Fruit fly (Drosophila melanogaster) whole organism: ENCODE data around the gene CG46059.

ENCODE experiments used
- CG8478 ChIP-seq: fragments of >200 bp; optimal IDR thresholded peaks from 2 replicates; lab custom pipeline; 2018; ENCODE audit warnings: inconsistent platforms
- Dll ChIP-seq: fragments of >200 bp; optimal IDR thresholded peaks from 2 replicates; lab custom pipeline; 2017
- pan ChIP-seq: fragments of >200 bp; optimal IDR thresholded peaks from 2 replicates; lab custom pipeline; 2017
- psq ChIP-seq: fragments of >200 bp; optimal IDR thresholded peaks from 2 replicates; lab custom pipeline; 2017
- usp ChIP-seq: fragments of >200 bp; optimal IDR thresholded peaks from 2 replicates; lab custom pipeline; 2017; ENCODE audit warnings: missing biosample characterization, missing genetic modification characterization, mixed read lengths

DNA sequence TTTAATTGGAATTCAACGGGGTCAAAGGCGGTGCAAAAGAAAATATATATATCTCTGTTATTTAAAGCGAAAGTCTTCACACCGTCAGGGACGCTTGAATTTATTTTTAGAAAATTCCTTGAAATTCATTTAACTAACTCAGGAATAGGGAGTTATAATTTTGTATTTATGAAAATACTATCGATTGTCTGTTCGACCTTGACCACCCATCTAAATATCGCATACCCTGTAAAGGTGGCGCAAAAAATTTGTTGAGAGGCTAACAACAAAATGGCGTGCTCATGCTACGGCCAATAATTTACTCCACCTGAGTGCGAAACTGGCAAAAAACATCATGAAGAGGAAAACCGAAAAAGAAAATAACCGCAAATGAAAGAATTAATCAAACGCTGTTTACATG lies 46.9 kb upstream of the CG46059 start:
- TF ChIP-seq usp (GFP tag; lab: Kevin White, UChicago) (no peak), psq (lab: Kevin White, UChicago) (no peak), pan (lab: Kevin White, UChicago) (peak; percentile 21), Dll (lab: Kevin White, UChicago) (no peak), CG8478 (no peak)
